Worm (Caenorhabditis elegans) whole organism, L3 larva: ENCODE data around the gene lgc-20.

Experiments
- ama-1 ChIP-seq: fragments of 150-350 bp; optimal IDR thresholded peaks from 2 replicates; lab custom pipeline; 2018
- fos-1 ChIP-seq: fragments of 150-350 bp; optimal IDR thresholded peaks from 2 replicates; lab custom pipeline; 2014; ENCODE audit warnings: missing biosample characterization, missing genetic modification characterization
- hmg-11 ChIP-seq: sonication (generic microtip); optimal IDR thresholded peaks from 2 replicates; lab custom pipeline; 2016; ENCODE audit warnings: missing genetic modification characterization, missing compliant biosample characterization
- nhr-237 ChIP-seq: fragments of 150-350 bp; optimal IDR thresholded peaks from 2 replicates; lab custom pipeline; 2014; ENCODE audit warnings: missing biosample characterization, missing genetic modification characterization
- nhr-25 ChIP-seq: sonication (generic microtip); optimal IDR thresholded peaks from 2 replicates; lab custom pipeline; 2017; ENCODE audit warnings: missing biosample characterization, missing genetic modification characterization
- nhr-76 ChIP-seq: fragments of 150-350 bp; sonication (generic microtip); optimal IDR thresholded peaks from 5 replicates; lab custom pipeline; 2014; ENCODE audit warnings: missing biosample characterization, missing genetic modification characterization

DNA sequence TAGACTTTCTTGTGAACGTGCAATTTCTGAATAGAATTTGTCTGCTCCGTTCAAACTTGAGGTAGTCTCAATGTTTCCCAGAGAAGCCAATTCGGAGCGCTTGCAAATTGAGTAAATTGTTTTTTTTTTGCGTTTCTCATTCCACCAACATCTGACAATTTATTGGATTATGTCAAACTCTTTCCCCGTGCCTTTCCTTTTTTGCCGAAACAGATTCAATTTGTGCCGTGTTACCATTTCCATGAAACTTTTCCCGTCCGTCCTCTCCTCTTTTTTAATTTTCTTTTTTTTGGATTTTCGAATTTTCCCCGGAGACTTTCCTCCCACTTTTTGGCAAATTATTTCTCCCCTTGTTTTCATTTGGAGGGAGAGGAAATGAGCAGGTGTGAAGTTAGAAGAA is 10.1 kb upstream of the lgc-20 start:
- TF ChIP-seq fos-1 (tag; lab: Kevin White, UChicago) (no peak), hmg-11 (tag; lab: Kevin White, UChicago) (no peak), nhr-237 (tag; lab: Kevin White, UChicago) (no peak), nhr-25 (tag; lab: Kevin White, UChicago) (no peak), nhr-76 (tag; lab: Kevin White, UChicago) (no peak), ama-1 (lab: Kevin White, UChicago) (no peak)
